Worm (Caenorhabditis elegans) whole organism, L4 larva: ENCODE data around the gene srj-24.

Source experiments
- F10B5.3 ChIP-seq: sonication (generic microtip); optimal IDR thresholded peaks from 2 replicates; lab custom pipeline; 2016; ENCODE audit warnings: mild to moderate bottlenecking, missing genetic modification characterization, missing compliant biosample characterization
- ZK337.2 ChIP-seq: fragments of 200-800 bp; sonication (Bioruptor generic); IDR thresholded peaks from 2 replicates; pipeline ENCODE4 v1.3.6; 2022; ENCODE audit warnings: missing genetic modification reagents, missing genetic modification characterization, missing compliant biosample characterization
- aha-1 ChIP-seq: fragments of 150-350 bp; peaks from one replicate; lab custom pipeline; 2014; ENCODE audit warnings: missing biosample characterization, missing genetic modification characterization
- ceh-82 ChIP-seq: sonication (generic microtip); optimal IDR thresholded peaks from 2 replicates; lab custom pipeline; 2017; ENCODE audit warnings: missing biosample characterization, missing genetic modification characterization
- daf-16 ChIP-seq, 3 experiments: sonication (generic microtip); optimal IDR thresholded peaks; 2 replicates each; lab custom pipeline; 2016 to 2017; ENCODE audit warnings: missing genetic modification characterization in 3 of 3, missing genetic modification reagents in 3 of 3, mild to moderate bottlenecking in 2 of 3, missing compliant biosample characterization in 2 of 3, missing biosample characterization in 1 of 3, moderate library complexity in 1 of 3
- dmd-6 ChIP-seq: fragments of 200-800 bp; sonication (Bioruptor generic); IDR thresholded peaks from 2 replicates; pipeline ENCODE4 v1.3.6; 2022; ENCODE audit warnings: missing genetic modification reagents, missing genetic modification characterization, missing compliant biosample characterization
- hlh-30 ChIP-seq: sonication (generic microtip); optimal IDR thresholded peaks from 2 replicates; lab custom pipeline; 2017; ENCODE audit warnings: antibody characterized with exemption, mild to moderate bottlenecking, missing genetic modification characterization, missing compliant biosample characterization; ENCODE audit not compliant: insufficient read depth
- lin-39 ChIP-seq: fragments of 150-350 bp; optimal IDR thresholded peaks from 2 replicates; lab custom pipeline; 2014; ENCODE audit warnings: missing biosample characterization, missing genetic modification reagents, missing genetic modification characterization
- lsy-2 ChIP-seq, 2 experiments: fragments of 150-350 bp in 1 of 2; sonication (generic microtip) in 1 of 2; optimal IDR thresholded peaks; 2 replicates each; lab custom pipeline; 2014 to 2017; ENCODE audit warnings: missing biosample characterization in 2 of 2, missing genetic modification characterization in 2 of 2
- madf-5 ChIP-seq, 2 experiments: fragments of 200-800 bp; sonication (Bioruptor generic); IDR thresholded peaks; 2 replicates each; pipeline ENCODE4 v1.3.6; 2022; ENCODE audit warnings: missing compliant biosample characterization in 2 of 2, missing genetic modification characterization in 2 of 2
- mdt-29 ChIP-seq: fragments of 200-800 bp; sonication (Bioruptor generic); IDR thresholded peaks from 2 replicates; pipeline ENCODE4 v1.3.6; 2022; ENCODE audit warnings: missing genetic modification reagents, missing genetic modification characterization, missing compliant biosample characterization
- mxl-2 ChIP-seq: fragments of 200-800 bp; sonication (Bioruptor generic); conservative IDR thresholded peaks from 2 replicates; pipeline ENCODE4 v1.3.6; 2022; ENCODE audit warnings: missing genetic modification reagents, missing genetic modification characterization, missing compliant biosample characterization
- php-3 ChIP-seq: fragments of 200-800 bp; sonication (Bioruptor generic); IDR thresholded peaks from 2 replicates; pipeline ENCODE4 v1.3.6; 2022; ENCODE audit warnings: missing genetic modification reagents, missing genetic modification characterization, missing compliant biosample characterization
- set-16 ChIP-seq: fragments of 200-800 bp; sonication (Bioruptor generic); IDR thresholded peaks from 2 replicates; pipeline ENCODE4 v1.3.6; 2022; ENCODE audit warnings: missing genetic modification reagents, missing genetic modification characterization, missing compliant biosample characterization
- spr-1 ChIP-seq: sonication (generic microtip); optimal IDR thresholded peaks from 2 replicates; lab custom pipeline; 2016; ENCODE audit warnings: mild to moderate bottlenecking, missing genetic modification characterization, missing compliant biosample characterization
- tra-1 ChIP-seq: fragments of 200-800 bp; sonication (Bioruptor generic); IDR thresholded peaks from 2 replicates; pipeline ENCODE4 v1.3.6; 2022; ENCODE audit warnings: missing genetic modification reagents, missing genetic modification characterization, missing compliant biosample characterization
- unc-62 ChIP-seq, 3 experiments: fragments of 150-350 bp in 1 of 3; sonication (generic microtip); optimal IDR thresholded peaks in 2 of 3; peaks in 1 of 3; 1 replicate in 1 of 3; 2 replicates in 2 of 3; lab custom pipeline; 2014 to 2017; ENCODE audit warnings: missing biosample characterization in 3 of 3, missing genetic modification characterization in 3 of 3, missing genetic modification reagents in 3 of 3, missing genotype in 1 of 3
- vab-7 ChIP-seq: fragments of 200-800 bp; sonication (Bioruptor generic); IDR thresholded peaks from 2 replicates; pipeline ENCODE4 v1.3.6; 2022; ENCODE audit warnings: missing genetic modification reagents, missing genetic modification characterization, missing compliant biosample characterization
- zip-11 ChIP-seq: fragments of 200-800 bp; sonication (Bioruptor generic); IDR thresholded peaks from 2 replicates; pipeline ENCODE4 v1.3.6; 2022; ENCODE audit warnings: missing genetic modification characterization, missing compliant biosample characterization

The srj-24 gene

ce11 chrV:692720-693422 is 45.8 kb downstream of the srj-24 start, which contains the start of gene srx-4:
TSS of gene srx-4 (minus strand) at chrV:692770.
- TF ChIP-seq unc-62 (GFP tag; optimal IDR thresholded peaks at IDR 0.05 in 1 of 2; lab: Kevin White, UChicago) = peak in 1 of 2 experiments; percentile 90
- no peak for TF ChIP-seq unc-62 (tag; optimal IDR thresholded peaks at IDR 0.05; lab: Kevin White, UChicago)
- TF ChIP-seq ceh-82 (tag; lab: Kevin White, UChicago) = no peak
- no peak for TF ChIP-seq F10B5.3 (tag; lab: Kevin White, UChicago)
- no peak for TF ChIP-seq tra-1 (GFP tag; lab: Robert Waterston, UW)

ce11 chrV:689538-689937 is 49.1 kb downstream of the srj-24 start:
- TF ChIP-seq aha-1 = peak; percentile 72
- 0 out of 2 replicates have a peak, but pooled peaks have one; percentile 26 for TF ChIP-seq php-3 (GFP tag; lab: Robert Waterston, UW)
- TF ChIP-seq lsy-2 (tag; optimal IDR thresholded peaks at IDR 0.05; lab: Kevin White, UChicago) = no peak
- TF ChIP-seq set-16 (GFP tag; lab: Robert Waterston, UW) = peak; percentile 87
- TF ChIP-seq mdt-29 (GFP tag; lab: Robert Waterston, UW) = no peak
- TF ChIP-seq vab-7 (GFP tag; lab: Robert Waterston, UW) = no peak
- 0 out of 4 replicates have a peak, but pooled peaks of 1 of the 2 experiments have one; percentile 24 for TF ChIP-seq madf-5 (GFP tag; IDR thresholded peaks at IDR 0.05; lab: Robert Waterston, UW)
- TF ChIP-seq, all 104 proteins: peak for 4

ce11 chrV:687384-687783 is 51.3 kb downstream of the srj-24 start, which contains the start of gene H25P19.1:
TSS of gene H25P19.1 (plus strand) at chrV:687684.
- TF ChIP-seq hlh-30 (tag; lab: Kevin White, UChicago) = no peak
- no peak for TF ChIP-seq lin-39 (tag; lab: Kevin White, UChicago)
- no peak for TF ChIP-seq daf-16 (GFP tag; optimal IDR thresholded peaks at IDR 0.05; lab: Kevin White, UChicago)
- no peak for TF ChIP-seq daf-16 (tag; optimal IDR thresholded peaks at IDR 0.05; lab: Kevin White, UChicago)
- TF ChIP-seq spr-1 (tag; lab: Kevin White, UChicago) = no peak
- TF ChIP-seq ZK337.2 (GFP tag; lab: Robert Waterston, UW) = no peak
- no peak for TF ChIP-seq zip-11 (GFP tag; lab: Robert Waterston, UW)
- no peak for TF ChIP-seq mxl-2 (GFP tag; lab: Robert Waterston, UW)
- no peak for TF ChIP-seq F10B5.3 (tag; lab: Kevin White, UChicago)
- TF ChIP-seq madf-5 (GFP tag; IDR thresholded peaks at IDR 0.05; lab: Robert Waterston, UW) = no peak
- TF ChIP-seq dmd-6 (GFP tag; lab: Robert Waterston, UW) = no peak
